Worm (Caenorhabditis elegans) whole organism, mixed stage, embryonic: ENCODE measurements around the gene hipr-1.

Experiments used
- ceh-39 ChIP-seq: fragments of 150-350 bp; optimal IDR thresholded peaks from 2 replicates; lab custom pipeline; 2014; ENCODE audit warnings: missing biosample characterization, missing genetic modification characterization
- lsy-2 ChIP-seq: fragments of 150-350 bp; optimal IDR thresholded peaks from 2 replicates; lab custom pipeline; 2014; ENCODE audit warnings: missing biosample characterization, missing genetic modification characterization

ce11 chrIII:8750606-8751005, 30.6 kb downstream of the hipr-1 start, which contains the start of gene ugtp-1:
- TF ChIP-seq ceh-39 (tag; lab: Kevin White, UChicago), result no peak
- no peak for TF ChIP-seq lsy-2 (tag; lab: Kevin White, UChicago)
